Worm (Caenorhabditis elegans): Measurements from ENCODE around the gene F01F1.15.

DNA sequence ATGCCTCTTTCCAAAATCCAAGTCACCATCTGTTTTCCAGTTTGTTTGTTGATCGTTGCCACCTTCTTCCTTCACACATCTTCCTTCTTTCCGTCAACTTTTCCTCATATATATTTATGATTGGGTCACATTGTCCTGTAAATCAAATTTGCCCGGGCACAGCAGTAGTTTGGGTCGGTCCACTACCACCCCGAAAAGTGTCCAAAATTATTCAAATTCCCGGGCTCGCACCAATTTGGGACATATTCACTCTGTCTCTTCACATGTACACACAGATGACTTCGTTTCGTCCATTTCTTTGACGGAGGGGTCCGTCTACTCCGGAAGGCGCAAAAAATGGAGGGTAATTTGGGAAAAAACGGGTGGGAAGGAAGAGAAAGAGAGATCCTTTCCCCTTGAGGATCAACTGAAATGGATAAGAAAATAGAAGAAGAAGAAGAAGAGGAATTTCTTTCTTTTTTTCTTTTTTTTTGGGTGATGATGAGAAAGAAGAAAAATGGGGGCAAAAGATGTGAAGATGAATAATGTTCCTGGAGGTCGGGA, 42.4 kb downstream of the F01F1.15 start:
- TF ChIP-seq lin-32 (GFP tag; optimal IDR thresholded peaks at IDR 0.05) (no peak), lin-13 (tag; optimal IDR thresholded peaks at IDR 0.05) (no peak), elt-1 (tag; optimal IDR thresholded peaks at IDR 0.05; ENCODE audit: borderline replicate concordance, insufficient read depth) (no peak), nhr-76 (tag; optimal IDR thresholded peaks at IDR 0.05) (no peak), sptf-1 (tag; optimal IDR thresholded peaks at IDR 0.05) (no peak), elt-3 (tag; optimal IDR thresholded peaks at IDR 0.05) (no peak), unc-39 (tag; optimal IDR thresholded peaks at IDR 0.05) (no peak), nhr-12 (tag; optimal IDR thresholded peaks at IDR 0.05) (no peak), blmp-1 (tag; optimal IDR thresholded peaks at IDR 0.05) (no peak), pha-4 (tag; optimal IDR thresholded peaks at IDR 0.05) (no peak), zip-8 (tag; optimal IDR thresholded peaks at IDR 0.05) (no peak), bed-3 (GFP tag; optimal IDR thresholded peaks at IDR 0.05) (no peak)

Data from whole organism, mixed stage, embryonic.